Fruit fly (Drosophila melanogaster): Measurements from ENCODE around the gene sgg.
A peak's percentile ranks its signal among the peaks of the same experiment; 100 is the strongest.

sgg gene

dm6 chrX:2588415-2589411 lies 45.0 kb upstream of the sgg start, which contains the start of gene egh (continued):
- peak; percentile 32 for TF ChIP-seq D19A (tag; optimal IDR thresholded peaks at IDR 0.05)
- no peak for TF ChIP-seq Dip3 (GFP tag; optimal IDR thresholded peaks at IDR 0.05)
- TF ChIP-seq Aef1 (GFP tag; IDR thresholded peaks at IDR 0.05) = peak; percentile 33; the same call in 1 of the 3 replicates
- no peak for TF ChIP-seq CG2129 (GFP tag; IDR thresholded peaks at IDR 0.05; ENCODE audit: partially characterized antibody)
- TF ChIP-seq unc-4 (GFP tag; IDR thresholded peaks at IDR 0.05; ENCODE audit: partially characterized antibody) = peak; percentile 20; the same call in 1 of the 2 replicates
- no peak for TF ChIP-seq CG7928 (GFP tag; optimal IDR thresholded peaks at IDR 0.05)
- TF ChIP-seq nerfin-1 (tag; optimal IDR thresholded peaks at IDR 0.05) = no peak
- TF ChIP-seq CG2120 (GFP tag; optimal IDR thresholded peaks at IDR 0.05) = peak; percentile 36
- TF ChIP-seq Hmr (GFP tag; optimal IDR thresholded peaks at IDR 0.05) = peak; percentile 25
- no peak for TF ChIP-seq slp2 (GFP tag; optimal IDR thresholded peaks at IDR 0.05)
- no peak for TF ChIP-seq NK7.1 (GFP tag; optimal IDR thresholded peaks at IDR 0.05)
- TF ChIP-seq CG18262 (tag; optimal IDR thresholded peaks at IDR 0.05) = no peak
- no peak for TF ChIP-seq CG31365 (tag; optimal IDR thresholded peaks at IDR 0.05)
- no peak for TF ChIP-seq abd-A (tag; optimal IDR thresholded peaks at IDR 0.05)
- no peak for TF ChIP-seq CG9215 (GFP tag; IDR thresholded peaks at IDR 0.05)
- no peak for TF ChIP-seq CG14860 (GFP tag; IDR thresholded peaks at IDR 0.05; ENCODE audit: partially characterized antibody)
- 0 out of 2 replicates have a peak, but pooled peaks have one; percentile 9 for TF ChIP-seq ssp (GFP tag; IDR thresholded peaks at IDR 0.05)
- no peak for TF ChIP-seq Nf-YA (GFP tag; IDR thresholded peaks at IDR 0.05)
- TF ChIP-seq gce (GFP tag; IDR thresholded peaks at IDR 0.05) = 0 out of 3 replicates have a peak, but pooled peaks have one; percentile 6
- no peak for TF ChIP-seq lov (optimal IDR thresholded peaks at IDR 0.05)
- no peak for TF ChIP-seq lov (GFP tag; IDR thresholded peaks at IDR 0.05)
- no peak for TF ChIP-seq Atf3 (GFP tag; optimal IDR thresholded peaks at IDR 0.05)
- TF ChIP-seq HmgZ (tag; optimal IDR thresholded peaks at IDR 0.05) = peak; percentile 41
- peak; percentile 76 to 92 for TF ChIP-seq Trl (optimal IDR thresholded peaks at IDR 0.05)
- TF ChIP-seq Trl (GFP tag; optimal IDR thresholded peaks at IDR 0.05) = peak; percentile 51
- no peak for TF ChIP-seq fru (optimal IDR thresholded peaks at IDR 0.05)
- no peak for TF ChIP-seq gro (GFP tag; optimal IDR thresholded peaks at IDR 0.05)
- TF ChIP-seq Fer1 (GFP tag; optimal IDR thresholded peaks at IDR 0.05) = no peak
- no peak for TF ChIP-seq CG3847 (GFP tag; IDR thresholded peaks at IDR 0.05)
- TF ChIP-seq Atf6 (GFP tag; IDR thresholded peaks at IDR 0.05) = peak; percentile 42; the same call in 1 of the 2 replicates
- TF ChIP-seq CG13296 (GFP tag; optimal IDR thresholded peaks at IDR 0.05) = no peak
- TF ChIP-seq HLHmδ (GFP tag; optimal IDR thresholded peaks at IDR 0.05) = no peak
- TF ChIP-seq maf-S (GFP tag; optimal IDR thresholded peaks at IDR 0.05) = no peak
- no peak for TF ChIP-seq Ets65A (GFP tag)
- no peak for TF ChIP-seq B-H2 (GFP tag; optimal IDR thresholded peaks at IDR 0.05)
- no peak for TF ChIP-seq CG15479 (GFP tag; optimal IDR thresholded peaks at IDR 0.05)
- TF ChIP-seq Chrac-16 (GFP tag; optimal IDR thresholded peaks at IDR 0.05) = peak; percentile 19
- no peak for TF ChIP-seq CG15073 (GFP tag; optimal IDR thresholded peaks at IDR 0.05)
- peak; percentile 52 for TF ChIP-seq HHEX (GFP tag; optimal IDR thresholded peaks at IDR 0.05)
- TF ChIP-seq CG4360 (GFP tag; IDR thresholded peaks at IDR 0.05) = peak; percentile 12; the same call in 1 of the 2 replicates
- TF ChIP-seq ttk (GFP tag; IDR thresholded peaks at IDR 0.05) = 0 out of 2 replicates have a peak, but pooled peaks have one; percentile 39
- TF ChIP-seq psq (GFP tag; optimal IDR thresholded peaks at IDR 0.05) = no peak
- TF ChIP-seq tx (GFP tag; optimal IDR thresholded peaks at IDR 0.05) = no peak
- peak; percentile 99 for TF ChIP-seq CG2116 (GFP tag; optimal IDR thresholded peaks at IDR 0.05)
- no peak for TF ChIP-seq CG11398 (GFP tag; optimal IDR thresholded peaks at IDR 0.05)
- TF ChIP-seq gfzf (GFP tag; optimal IDR thresholded peaks at IDR 0.05) = peak; percentile 95
- peak; percentile 39 for TF ChIP-seq CG12299 (tag; optimal IDR thresholded peaks at IDR 0.05)
- no peak for TF ChIP-seq ara (GFP tag; IDR thresholded peaks at IDR 0.05)
- no peak for TF ChIP-seq dati (GFP tag; IDR thresholded peaks at IDR 0.05)
- TF ChIP-seq disco-r (GFP tag; optimal IDR thresholded peaks at IDR 0.05) = peak; percentile 27

All from whole organism, embryonic.